Worm (Caenorhabditis elegans): ENCODE results near the gene ZK1320.9.

DNA sequence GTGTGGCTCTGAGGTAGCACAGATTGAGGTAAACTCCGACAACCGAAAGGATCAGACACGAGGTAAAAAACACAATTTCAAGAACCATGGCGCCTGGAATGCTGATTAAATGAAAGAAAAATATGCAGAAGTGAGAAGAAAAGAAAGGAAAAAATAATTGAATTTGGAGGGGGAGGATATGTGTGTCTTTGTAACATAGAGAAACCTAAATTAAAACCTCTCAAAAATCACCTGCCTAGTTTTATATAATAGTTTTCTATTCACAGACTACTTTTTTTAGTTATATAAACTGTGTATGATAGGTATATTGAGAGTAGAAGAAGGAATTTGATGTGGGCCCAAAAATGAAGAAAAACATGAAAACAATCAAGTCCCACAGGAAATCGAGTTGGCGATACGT lies 20.9 kb downstream of the ZK1320.9 start, which contains the start of gene ZK1320.5:
- no peak for TF ChIP-seq tbx-37 (GFP tag; conservative IDR thresholded peaks at IDR 0.05)
- no peak for TF ChIP-seq flt-1 (GFP tag; IDR thresholded peaks at IDR 0.05)
- no peak for TF ChIP-seq tbx-11 (GFP tag; IDR thresholded peaks at IDR 0.05)
- no peak for TF ChIP-seq ama-1 (optimal IDR thresholded peaks at IDR 0.05)
- TF ChIP-seq aly-1 (tag; optimal IDR thresholded peaks at IDR 0.05) = no peak
- no peak for TF ChIP-seq hmbx-1 (tag; optimal IDR thresholded peaks at IDR 0.05)
- TF ChIP-seq ets-7 (tag; optimal IDR thresholded peaks at IDR 0.05) = no peak
- TF ChIP-seq tra-4 (tag; optimal IDR thresholded peaks at IDR 0.05) = no peak
- TF ChIP-seq F13C5.2 (tag; optimal IDR thresholded peaks at IDR 0.05) = no peak
- TF ChIP-seq ceh-13 (GFP tag; optimal IDR thresholded peaks at IDR 0.05) = no peak
